Worm (Caenorhabditis elegans) whole organism, L4 larva: ENCODE data around the gene K08F4.12.

Experiments
- cey-2 ChIP-seq: sonication (generic microtip); optimal IDR thresholded peaks from 3 replicates; lab custom pipeline; 2017; ENCODE audit warnings: missing genetic modification characterization, mild to moderate bottlenecking, missing compliant biosample characterization, antibody characterized with exemption, borderline replicate concordance; ENCODE audit not compliant: insufficient read depth
- fos-1 ChIP-seq: fragments of 150-350 bp; optimal IDR thresholded peaks from 2 replicates; lab custom pipeline; 2014; ENCODE audit warnings: missing biosample characterization, missing genetic modification characterization
- lin-13 ChIP-seq: fragments of 150-350 bp; optimal IDR thresholded peaks from 2 replicates; lab custom pipeline; 2014; ENCODE audit warnings: missing biosample characterization, missing genetic modification reagents, missing genetic modification characterization
- lir-3 ChIP-seq: sonication (generic microtip); optimal IDR thresholded peaks from 2 replicates; lab custom pipeline; 2016; ENCODE audit warnings: mild to moderate bottlenecking, missing genetic modification characterization, missing compliant biosample characterization
- mes-2 ChIP-seq: sonication (generic microtip); optimal IDR thresholded peaks from 2 replicates; lab custom pipeline; 2016; ENCODE audit warnings: missing genotype, mild to moderate bottlenecking, missing genetic modification characterization, missing compliant biosample characterization; ENCODE audit not compliant: poor library complexity, severe bottlenecking
- nhr-237 ChIP-seq: sonication (generic microtip); optimal IDR thresholded peaks from 2 replicates; lab custom pipeline; 2017; ENCODE audit warnings: missing biosample characterization, missing genetic modification characterization
- pha-4 ChIP-seq, 2 experiments: fragments of 150-350 bp in 1 of 2; fragments of 200-800 bp in 1 of 2; sonication (Bioruptor generic) in 1 of 2; IDR thresholded peaks in 1 of 2; optimal IDR thresholded peaks in 1 of 2; 2 replicates each; pipeline versions ENCODE4 v1.3.6 to Lab custom; 2014 to 2022; ENCODE audit warnings: missing genetic modification characterization in 2 of 2, missing genetic modification reagents in 2 of 2, missing biosample characterization in 1 of 2, missing compliant biosample characterization in 1 of 2
- tra-1 ChIP-seq: fragments of 200-800 bp; sonication (Bioruptor generic); IDR thresholded peaks from 2 replicates; pipeline ENCODE4 v1.3.6; 2022; ENCODE audit warnings: missing genetic modification reagents, missing genetic modification characterization, missing compliant biosample characterization
- unc-130 ChIP-seq: sonication (generic microtip); optimal IDR thresholded peaks from 2 replicates; lab custom pipeline; 2016; ENCODE audit warnings: missing genetic modification reagents, missing genetic modification characterization, missing compliant biosample characterization

DNA sequence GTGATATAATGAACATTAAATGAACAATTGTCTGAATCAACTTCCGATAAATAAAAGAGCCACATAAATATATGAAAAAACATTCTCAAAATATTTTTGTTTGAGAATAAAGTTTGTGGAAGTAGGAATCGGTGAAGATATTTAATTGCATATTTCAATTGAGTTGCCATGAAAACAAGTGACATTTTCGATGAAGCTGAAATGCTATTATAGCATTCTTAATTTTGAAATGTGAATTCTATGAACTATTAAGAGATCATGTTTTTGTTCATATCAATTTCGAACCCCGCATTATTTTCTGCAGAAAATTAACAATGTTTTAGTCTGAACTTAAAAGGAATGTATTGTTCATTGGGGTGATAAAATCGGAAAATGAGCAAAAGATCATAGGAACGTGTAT, 15.7 kb upstream of the K08F4.12 start, which contains the start of gene irld-21:
- TF ChIP-seq fos-1 (tag; lab: Kevin White, UChicago) = no peak
- no peak for TF ChIP-seq nhr-237
- TF ChIP-seq unc-130 (GFP tag; lab: Kevin White, UChicago) = no peak
- TF ChIP-seq cey-2 (tag; lab: Kevin White, UChicago) = no peak
- TF ChIP-seq lin-13 (GFP tag; lab: Kevin White, UChicago) = no peak
- TF ChIP-seq pha-4 (GFP tag; IDR thresholded peaks at IDR 0.05; lab: Robert Waterston, UW) = no peak
- TF ChIP-seq pha-4 (tag; optimal IDR thresholded peaks at IDR 0.05; lab: Kevin White, UChicago) = no peak
- TF ChIP-seq mes-2 (tag; lab: Kevin White, UChicago) = no peak
- TF ChIP-seq tra-1 (GFP tag; lab: Robert Waterston, UW) = no peak
- no peak for TF ChIP-seq lir-3
